Worm (Caenorhabditis elegans): ENCODE measurements around the gene F17A2.13.
A peak's percentile ranks its signal among the peaks of the same experiment; 100 is the strongest.

The F17A2.13 gene

DNA sequence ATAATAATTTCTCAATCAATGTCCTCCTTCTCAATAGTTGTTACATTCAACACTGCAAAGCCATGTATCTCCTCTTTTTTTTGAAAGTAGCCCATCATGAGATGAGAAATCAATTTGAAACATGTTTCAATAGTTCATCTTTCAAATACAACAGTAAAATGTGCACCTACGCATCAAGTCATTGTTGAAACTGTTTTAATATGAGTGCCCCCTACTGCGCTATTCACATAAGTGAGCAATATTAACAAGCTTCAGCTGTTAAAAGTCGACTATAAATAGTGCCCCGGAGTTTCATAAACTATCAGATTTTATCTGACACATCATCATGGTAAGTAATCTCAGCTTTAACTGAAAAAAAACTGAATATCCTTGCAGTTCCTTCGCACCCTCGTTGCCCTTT, 39.0 kb downstream of the F17A2.13 start, which contains the start of the genes nspc-15 and F19H6.6 (continued):
- TF ChIP-seq K09A11.1 (tag; optimal IDR thresholded peaks at IDR 0.05; ENCODE audit: insufficient read depth) = no peak

DNA sequence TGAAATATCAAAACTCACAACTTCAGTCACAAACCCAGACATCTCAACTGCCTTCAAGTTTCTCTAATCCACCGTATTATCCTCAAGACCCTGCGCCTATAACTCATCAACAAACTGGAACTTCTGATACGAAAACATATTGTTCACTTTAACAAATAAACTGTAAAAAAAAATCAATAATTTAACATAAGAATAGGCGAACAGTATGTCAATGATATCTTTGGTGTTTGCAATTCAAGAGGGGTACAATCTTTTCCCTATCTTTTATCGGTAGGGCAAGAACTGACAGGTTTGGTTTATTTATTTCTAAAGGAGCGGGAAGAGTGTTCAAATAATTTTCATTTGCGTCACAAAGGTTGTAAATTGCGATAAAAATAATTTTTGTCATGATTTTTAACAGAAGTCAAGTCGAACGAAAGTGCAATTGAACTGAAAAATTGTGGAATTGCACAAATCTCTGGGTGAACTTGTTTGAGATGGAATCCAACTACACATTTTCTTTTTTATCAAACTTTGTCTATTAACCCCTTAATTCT, 41.6 kb downstream of the F17A2.13 start:
- TF ChIP-seq ceh-48 (tag; optimal IDR thresholded peaks at IDR 0.05) (peak; percentile 38), odd-2 (tag; optimal IDR thresholded peaks at IDR 0.05) (no peak), pqm-1 (tag; optimal IDR thresholded peaks at IDR 0.05) (peak; percentile 33), pat-9 (tag; optimal IDR thresholded peaks at IDR 0.05) (no peak), ref-2 (tag; optimal IDR thresholded peaks at IDR 0.05) (no peak), ets-4 (tag; optimal IDR thresholded peaks at IDR 0.05) (peak; percentile 53), pax-1 (tag; optimal IDR thresholded peaks at IDR 0.05) (peak; percentile 20), madf-2 (tag; optimal IDR thresholded peaks at IDR 0.05) (no peak), hlh-8 (tag; optimal IDR thresholded peaks at IDR 0.05) (no peak), ceh-34 (tag; optimal IDR thresholded peaks at IDR 0.05) (peak; percentile 67), pha-2 (tag; optimal IDR thresholded peaks at IDR 0.05) (no peak), ceh-45 (GFP tag; IDR thresholded peaks at IDR 0.05) (no peak), K02D7.2 (tag; optimal IDR thresholded peaks at IDR 0.05) (no peak), ceh-14 (tag; optimal IDR thresholded peaks at IDR 0.05) (peak; percentile 42), elt-2 (tag; optimal IDR thresholded peaks at IDR 0.05) (peak; percentile 64), rnt-1 (tag; optimal IDR thresholded peaks at IDR 0.05) (peak; percentile 85), sdc-2 (tag; optimal IDR thresholded peaks at IDR 0.05) (peak; percentile 99), pros-1 (tag; optimal IDR thresholded peaks at IDR 0.05) (no peak), hlh-6 (tag; optimal IDR thresholded peaks at IDR 0.05) (no peak), zip-5 (tag; optimal IDR thresholded peaks at IDR 0.05) (no peak), sox-4 (tag; optimal IDR thresholded peaks at IDR 0.05) (no peak), unc-3 (GFP tag; conservative IDR thresholded peaks at IDR 0.05) (peak; percentile 9; the same call in 1 of the 2 replicates), unc-3 (tag; optimal IDR thresholded peaks at IDR 0.05) (peak; percentile 55), elt-4 (tag; optimal IDR thresholded peaks at IDR 0.05) (no peak), fax-1 (tag; optimal IDR thresholded peaks at IDR 0.05) (no peak), ceh-19 (GFP tag; optimal IDR thresholded peaks at IDR 0.05) (no peak), K09A11.1 (tag; optimal IDR thresholded peaks at IDR 0.05; ENCODE audit: insufficient read depth) (peak; percentile 78), dve-1 (tag; optimal IDR thresholded peaks at IDR 0.05) (peak; percentile 96), gmeb-2 (tag; optimal IDR thresholded peaks at IDR 0.05) (no peak), unc-42 (tag; optimal IDR thresholded peaks at IDR 0.05) (peak; percentile 65), nfya-1 (tag; optimal IDR thresholded peaks at IDR 0.05) (peak; percentile 87), syd-9 (tag; optimal IDR thresholded peaks at IDR 0.05) (peak; percentile 51), ceh-30 (tag; optimal IDR thresholded peaks at IDR 0.05) (peak; percentile 1), tbx-7 (tag; optimal IDR thresholded peaks at IDR 0.05) (no peak), nhr-11 (tag; optimal IDR thresholded peaks at IDR 0.05) (peak; percentile 73), Y22D7AL.16 (tag; optimal IDR thresholded peaks at IDR 0.05) (no peak), ceh-31 (tag; optimal IDR thresholded peaks at IDR 0.05) (peak; percentile 64), tbx-2 (tag; optimal IDR thresholded peaks at IDR 0.05) (peak; percentile 71), ceh-18 (tag; optimal IDR thresholded peaks at IDR 0.05) (peak; percentile 94)

DNA sequence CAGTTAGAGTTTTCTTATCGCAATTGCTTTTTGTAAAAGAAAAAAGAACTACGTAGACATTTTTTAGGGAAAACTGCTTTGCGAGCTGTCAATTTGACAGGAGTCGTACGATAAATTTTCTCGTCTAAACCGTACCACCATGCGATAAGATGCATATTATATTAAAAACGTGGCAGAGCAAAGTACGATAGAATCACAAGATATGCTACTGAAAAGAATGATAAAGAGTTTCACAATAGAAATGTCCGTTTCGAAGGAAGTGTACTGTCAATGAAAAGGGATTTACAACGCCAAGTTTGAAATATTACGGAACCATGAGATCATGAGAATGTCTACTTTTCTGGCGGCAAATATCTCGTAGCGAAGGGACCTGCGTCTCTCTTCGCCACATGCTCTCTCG, 43.3 kb downstream of the F17A2.13 start, which contains the start of gene F19H6.5:
Gene F19H6.5 (minus strand): TSS at position 101 of the 400 bp plus-strand sequence.
- TF ChIP-seq hlh-6 (tag; optimal IDR thresholded peaks at IDR 0.05) = no peak
- TF ChIP-seq zip-5 (tag; optimal IDR thresholded peaks at IDR 0.05) = no peak
- no peak for TF ChIP-seq ceh-31 (tag; optimal IDR thresholded peaks at IDR 0.05)
- no peak for TF ChIP-seq ceh-22 (tag; optimal IDR thresholded peaks at IDR 0.05)
- TF ChIP-seq F13H6.1 (tag; optimal IDR thresholded peaks at IDR 0.05) = no peak
- no peak for TF ChIP-seq ztf-16 (tag; optimal IDR thresholded peaks at IDR 0.05)
- TF ChIP-seq rnt-1 (tag; optimal IDR thresholded peaks at IDR 0.05) = no peak
